In genomic region chrIV:6230560-6231073, ce11 we compare ENCODE assay signal across 4 worm cellular contexts.
A peak's percentile ranks its signal among the peaks of the same experiment; 100 is the strongest.
TF ChIP-seq lines count a peak whose summit lies in the region.

Gene F58F9.4, plus strand, starts transcription at chrIV:6231023.

TF ChIP-seq in whole organism, L2 larva, 48 proteins besides CTCF, POLR2A, EP300 and RAD21:
- no peak for TF ChIP-seq nhr-129 (tag; optimal IDR thresholded peaks at IDR 0.05; lab: Kevin White, UChicago)
- TF ChIP-seq fos-1 (tag; optimal IDR thresholded peaks at IDR 0.05; lab: Kevin White, UChicago): peak; percentile 93
- no peak for TF ChIP-seq nhr-10 (tag; optimal IDR thresholded peaks at IDR 0.05; lab: Kevin White, UChicago)
- no peak for TF ChIP-seq ZK546.5 (tag; optimal IDR thresholded peaks at IDR 0.05; lab: Kevin White, UChicago)
- TF ChIP-seq unc-39 (tag; optimal IDR thresholded peaks at IDR 0.05; lab: Kevin White, UChicago): no peak
- no peak for TF ChIP-seq lin-13 (GFP tag; optimal IDR thresholded peaks at IDR 0.05; lab: Kevin White, UChicago)
TF ChIP-seq in whole organism, L2 larva: peak in this region for 1.

TF ChIP-seq in whole organism, L3 larva, 47 proteins besides CTCF, POLR2A, EP300 and RAD21:
- no peak for TF ChIP-seq egl-5 (tag; optimal IDR thresholded peaks at IDR 0.05; lab: Kevin White, UChicago)
- no peak for TF ChIP-seq nhr-25 (tag; optimal IDR thresholded peaks at IDR 0.05; lab: Kevin White, UChicago)
- peak; percentile 43 for TF ChIP-seq elt-2 (tag; optimal IDR thresholded peaks at IDR 0.05; lab: Kevin White, UChicago)
- TF ChIP-seq daf-12 (tag; optimal IDR thresholded peaks at IDR 0.05; lab: Kevin White, UChicago): no peak
- no peak for TF ChIP-seq egl-27 (tag; optimal IDR thresholded peaks at IDR 0.05; lab: Kevin White, UChicago)
TF ChIP-seq in whole organism, L3 larva: peak in this region for 1.

TF ChIP-seq in whole organism, L4 larva, 104 proteins besides CTCF, POLR2A, EP300 and RAD21:
- TF ChIP-seq Y48G9A.11 (GFP tag; IDR thresholded peaks at IDR 0.05; lab: Robert Waterston, UW): no peak
- peak; percentile 37; the same call in 1 of the 2 replicates for TF ChIP-seq dmd-6 (GFP tag; IDR thresholded peaks at IDR 0.05; lab: Robert Waterston, UW)
- no peak for TF ChIP-seq F44E2.7 (GFP tag; IDR thresholded peaks at IDR 0.05; lab: Robert Waterston, UW)
- no peak for TF ChIP-seq Y5F2A.4 (GFP tag; optimal IDR thresholded peaks at IDR 0.05; lab: Kevin White, UChicago)
- no peak for TF ChIP-seq zfp-3 (GFP tag; conservative IDR thresholded peaks at IDR 0.05; lab: Robert Waterston, UW)
- no peak for TF ChIP-seq daf-16 (GFP tag; optimal IDR thresholded peaks at IDR 0.05; lab: Kevin White, UChicago)
- TF ChIP-seq daf-16 (tag; optimal IDR thresholded peaks at IDR 0.05; lab: Kevin White, UChicago): peak; percentile 31
- peak; percentile 41 for TF ChIP-seq pqm-1 (tag; optimal IDR thresholded peaks at IDR 0.05; lab: Kevin White, UChicago)
- peak; percentile 28 for TF ChIP-seq nhr-28 (tag; optimal IDR thresholded peaks at IDR 0.05; lab: Kevin White, UChicago)
- TF ChIP-seq madf-5 (GFP tag; IDR thresholded peaks at IDR 0.05; lab: Robert Waterston, UW): no peak
- no peak for TF ChIP-seq ceh-32 (tag; optimal IDR thresholded peaks at IDR 0.05; lab: Kevin White, UChicago; ENCODE audit: poor library complexity)

TF ChIP-seq in whole organism, young adult, 124 proteins besides CTCF, POLR2A, EP300 and RAD21:
- TF ChIP-seq nhr-80 (tag; optimal IDR thresholded peaks at IDR 0.05; lab: Kevin White, UChicago) (peak; percentile 37), ZK185.1 (tag; optimal IDR thresholded peaks at IDR 0.05; lab: Kevin White, UChicago; ENCODE audit: poor library complexity, severe bottlenecking) (no peak)
